Fruit fly (Drosophila melanogaster): ENCODE results near the gene Lk.

The Lk gene

dm6 chr3L:14544987-14545943 is 15.3 kb downstream of the Lk start (continued):
- TF ChIP-seq prd (optimal IDR thresholded peaks at IDR 0.05) = no peak
- TF ChIP-seq prd (GFP tag; IDR thresholded peaks at IDR 0.05) = peak; percentile 38; the same call in 1 of the 3 replicates
- no peak for TF ChIP-seq CG6765 (GFP tag; optimal IDR thresholded peaks at IDR 0.05)
- peak; percentile 70 for TF ChIP-seq CG2712 (tag; optimal IDR thresholded peaks at IDR 0.05)
- TF ChIP-seq CoRest (tag; optimal IDR thresholded peaks at IDR 0.05) = peak; percentile 66
- no peak for TF ChIP-seq Dad (GFP tag; optimal IDR thresholded peaks at IDR 0.05)
- no peak for TF ChIP-seq BEAF-32 (GFP tag; optimal IDR thresholded peaks at IDR 0.05)
- TF ChIP-seq CG5180 (GFP tag; optimal IDR thresholded peaks at IDR 0.05) = peak; percentile 65
- TF ChIP-seq ash1 (GFP tag; optimal IDR thresholded peaks at IDR 0.05) = no peak
- TF ChIP-seq sd (tag; optimal IDR thresholded peaks at IDR 0.05) = peak; percentile 55
- peak; percentile 42 for TF ChIP-seq sqz (GFP tag; optimal IDR thresholded peaks at IDR 0.05)
- no peak for TF ChIP-seq gro (GFP tag; optimal IDR thresholded peaks at IDR 0.05)
- no peak for TF ChIP-seq CG4404 (GFP tag; IDR thresholded peaks at IDR 0.05)
- peak in 1 of 2 experiments; percentile 48 for TF ChIP-seq Hr78 (GFP tag; optimal IDR thresholded peaks at IDR 0.05)
- TF ChIP-seq CG12744 (GFP tag; optimal IDR thresholded peaks at IDR 0.05) = no peak
- TF ChIP-seq grau (tag; optimal IDR thresholded peaks at IDR 0.05) = peak; percentile 65
- no peak for TF ChIP-seq lbe (GFP tag; optimal IDR thresholded peaks at IDR 0.05)
- TF ChIP-seq CG2678 (tag; optimal IDR thresholded peaks at IDR 0.05) = peak; percentile 72
- no peak for TF ChIP-seq CG1024 (GFP tag; IDR thresholded peaks at IDR 0.05)
- TF ChIP-seq CG15514 (GFP tag; optimal IDR thresholded peaks at IDR 0.05) = peak; percentile 29
- TF ChIP-seq Atf3 (GFP tag; optimal IDR thresholded peaks at IDR 0.05) = no peak
- peak; percentile 54 for TF ChIP-seq CG14710 (tag; optimal IDR thresholded peaks at IDR 0.05)
- TF ChIP-seq HmgD (GFP tag; optimal IDR thresholded peaks at IDR 0.05) = no peak
- TF ChIP-seq CG9797 (GFP tag; optimal IDR thresholded peaks at IDR 0.05) = no peak
- TF ChIP-seq MBD-R2 (GFP tag; IDR thresholded peaks at IDR 0.05) = no peak
- peak; percentile 44 for TF ChIP-seq Blimp-1 (GFP tag; optimal IDR thresholded peaks at IDR 0.05)

DNA sequence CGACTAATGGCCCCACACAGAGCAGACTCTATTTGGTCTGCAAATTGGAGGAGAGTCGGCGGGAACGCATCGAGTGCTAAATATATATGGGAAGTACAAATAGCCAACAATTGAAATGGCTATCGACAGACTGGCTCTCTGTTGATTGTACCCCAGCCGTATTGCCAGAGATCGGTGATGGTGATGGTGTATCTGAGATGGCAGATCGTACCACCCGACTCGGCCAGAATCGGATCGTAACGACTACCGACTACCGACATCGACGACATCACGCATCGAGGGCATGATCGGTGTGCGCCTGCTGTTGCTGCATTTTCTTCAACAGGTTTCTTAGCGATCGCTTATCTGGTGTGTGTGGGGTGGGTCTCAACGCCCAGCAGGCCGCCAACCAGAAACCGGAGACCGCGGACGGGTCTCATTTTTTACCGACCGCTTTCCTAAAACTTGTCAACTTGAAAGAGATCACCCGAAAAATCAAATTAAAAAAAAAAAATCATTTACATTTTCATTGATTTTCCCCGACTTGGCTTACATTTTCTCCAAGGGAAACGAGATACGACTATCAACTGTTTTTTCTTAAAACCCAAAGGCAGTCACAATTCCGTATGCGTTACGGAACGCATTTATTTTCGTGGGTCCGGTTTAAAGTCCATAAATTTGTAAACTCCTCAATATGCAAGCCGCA is 16.5 kb downstream of the Lk start:
- TF ChIP-seq Stat92E (GFP tag; optimal IDR thresholded peaks at IDR 0.05) (no peak), trem (tag; optimal IDR thresholded peaks at IDR 0.05) (no peak), CG9817 (tag; optimal IDR thresholded peaks at IDR 0.05) (no peak), CG17361 (GFP tag; IDR thresholded peaks at IDR 0.05) (no peak), fd96Cb (tag; optimal IDR thresholded peaks at IDR 0.05) (no peak), D19A (tag; optimal IDR thresholded peaks at IDR 0.05) (no peak), Hr78 (GFP tag; optimal IDR thresholded peaks at IDR 0.05) (no peak), CG12219 (GFP tag; optimal IDR thresholded peaks at IDR 0.05) (no peak), CG1602 (GFP tag; optimal IDR thresholded peaks at IDR 0.05) (no peak), grau (tag; optimal IDR thresholded peaks at IDR 0.05) (no peak), Sin3A (optimal IDR thresholded peaks at IDR 0.05) (no peak), HLH54F (GFP tag; optimal IDR thresholded peaks at IDR 0.05) (no peak), Hey (tag; optimal IDR thresholded peaks at IDR 0.05) (no peak), zfh2 (GFP tag; optimal IDR thresholded peaks at IDR 0.05) (no peak), disco-r (GFP tag; optimal IDR thresholded peaks at IDR 0.05) (no peak), Hmr (GFP tag; optimal IDR thresholded peaks at IDR 0.05) (peak; percentile 33), Spps (tag; optimal IDR thresholded peaks at IDR 0.05) (no peak), klu (GFP tag; IDR thresholded peaks at IDR 0.05) (no peak), Ravus (GFP tag; IDR thresholded peaks at IDR 0.05) (no peak), CG7786 (GFP tag; optimal IDR thresholded peaks at IDR 0.05) (no peak), MESR4 (GFP tag; optimal IDR thresholded peaks at IDR 0.05) (no peak), CG17385 (GFP tag; optimal IDR thresholded peaks at IDR 0.05) (no peak), CG5180 (GFP tag; optimal IDR thresholded peaks at IDR 0.05) (peak; percentile 65), Mes4 (GFP tag; optimal IDR thresholded peaks at IDR 0.05) (peak; percentile 1)
